Worm (Caenorhabditis elegans) whole organism, midembryonic: Measurements from ENCODE around the gene C45B2.2.
A peak's percentile ranks its signal among the peaks of the same experiment; 100 is the strongest.

Source experiments
- T22C8.4 ChIP-seq: fragments of 200-800 bp; sonication (Bioruptor generic); IDR thresholded peaks from 2 replicates; pipeline ENCODE4 v1.3.6; 2022; ENCODE audit warnings: missing genetic modification characterization, missing compliant biosample characterization
- cog-1 ChIP-seq: sonication (generic microtip); optimal IDR thresholded peaks from 2 replicates; lab custom pipeline; 2016; ENCODE audit warnings: missing genetic modification characterization, missing compliant biosample characterization
- flt-1 ChIP-seq: fragments of 200-800 bp; sonication (Bioruptor generic); IDR thresholded peaks from 2 replicates; pipeline ENCODE4 v1.3.6; 2022; ENCODE audit warnings: missing genetic modification characterization, missing compliant biosample characterization
- klf-2 ChIP-seq: fragments of 200-800 bp; sonication (Bioruptor generic); conservative IDR thresholded peaks from 2 replicates; pipeline ENCODE4 v1.3.6; 2022; ENCODE audit warnings: missing genetic modification reagents, missing genetic modification characterization, missing compliant biosample characterization
- med-1 ChIP-seq: sonication (generic microtip); optimal IDR thresholded peaks from 2 replicates; lab custom pipeline; 2017; ENCODE audit warnings: missing genetic modification characterization, mild to moderate bottlenecking, missing compliant biosample characterization, antibody characterized with exemption, missing genetic modification reagents; ENCODE audit not compliant: insufficient read depth
- ref-1 ChIP-seq: fragments of 200-800 bp; sonication (Bioruptor generic); conservative IDR thresholded peaks from 2 replicates; pipeline ENCODE4 v1.3.6; 2022; ENCODE audit warnings: missing genetic modification reagents, missing genetic modification characterization, missing compliant biosample characterization
- tab-1 ChIP-seq: fragments of 200-800 bp; sonication (Bioruptor generic); IDR thresholded peaks from 2 replicates; pipeline ENCODE4 v1.3.6; 2022; ENCODE audit warnings: missing genetic modification characterization, missing compliant biosample characterization
- ztf-23 ChIP-seq: fragments of 200-800 bp; sonication (Bioruptor generic); IDR thresholded peaks from 2 replicates; pipeline ENCODE4 v1.3.6; 2022; ENCODE audit warnings: missing genetic modification reagents, missing genetic modification characterization, missing compliant biosample characterization
- ztf-29 ChIP-seq: fragments of 200-800 bp; sonication (Bioruptor generic); IDR thresholded peaks from 2 replicates; pipeline ENCODE4 v1.3.6; 2022; ENCODE audit warnings: missing genetic modification reagents, missing genetic modification characterization, missing compliant biosample characterization

C45B2.2 gene

ce11 chrX:6085824-6086223 lies 1.3 kb downstream of the C45B2.2 start, which contains the start of gene C45B2.1:
Gene C45B2.1, plus strand, starts transcription at chrX:6086124.
- TF ChIP-seq flt-1 (no peak), klf-2 (GFP tag; lab: Robert Waterston, UW) (no peak), T22C8.4 (GFP tag; lab: Robert Waterston, UW) (no peak), ztf-29 (no peak), med-1 (no peak), ref-1 (no peak), cog-1 (no peak), tab-1 (GFP tag; lab: Robert Waterston, UW) (no peak), ztf-23 (GFP tag; lab: Robert Waterston, UW) (no peak)

DNA sequence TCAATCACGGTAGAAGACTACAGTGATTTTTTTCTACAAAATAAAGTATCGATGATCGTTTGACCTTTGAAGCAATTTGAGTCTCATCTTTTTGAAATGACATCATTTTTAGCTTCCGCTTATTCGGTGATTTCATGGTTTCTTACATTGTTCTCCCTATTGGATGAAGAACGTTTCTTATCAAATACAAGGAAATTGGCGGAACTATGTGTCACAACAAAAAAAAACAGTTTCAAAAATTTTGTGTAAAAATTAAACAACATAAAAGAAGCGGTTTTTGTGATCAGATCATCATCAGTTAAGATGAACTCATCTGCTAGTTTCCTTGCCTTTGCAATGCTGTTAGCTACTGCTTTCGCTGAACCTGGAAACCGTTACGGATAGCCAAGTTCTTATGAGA lies 3.1 kb downstream of the C45B2.2 start, which contains the start of gene C45B2.8:
Gene C45B2.8, plus strand, starts transcription at position 301 of the 400 bp plus-strand sequence.
- TF ChIP-seq ztf-23 (GFP tag; lab: Robert Waterston, UW): no peak
- no peak for TF ChIP-seq med-1
- TF ChIP-seq tab-1 (GFP tag; lab: Robert Waterston, UW): no peak
- no peak for TF ChIP-seq cog-1
- no peak for TF ChIP-seq T22C8.4 (GFP tag; lab: Robert Waterston, UW)

ce11 chrX:6088718-6089117 lies 4.2 kb downstream of the C45B2.2 start:
- no peak for TF ChIP-seq ztf-23 (GFP tag; lab: Robert Waterston, UW)
- no peak for TF ChIP-seq cog-1
- no peak for TF ChIP-seq ref-1
- no peak for TF ChIP-seq flt-1
- TF ChIP-seq ztf-29: no peak
- no peak for TF ChIP-seq med-1
- no peak for TF ChIP-seq T22C8.4 (GFP tag; lab: Robert Waterston, UW)
- TF ChIP-seq klf-2 (GFP tag; lab: Robert Waterston, UW): no peak
- no peak for TF ChIP-seq tab-1 (GFP tag; lab: Robert Waterston, UW)

DNA sequence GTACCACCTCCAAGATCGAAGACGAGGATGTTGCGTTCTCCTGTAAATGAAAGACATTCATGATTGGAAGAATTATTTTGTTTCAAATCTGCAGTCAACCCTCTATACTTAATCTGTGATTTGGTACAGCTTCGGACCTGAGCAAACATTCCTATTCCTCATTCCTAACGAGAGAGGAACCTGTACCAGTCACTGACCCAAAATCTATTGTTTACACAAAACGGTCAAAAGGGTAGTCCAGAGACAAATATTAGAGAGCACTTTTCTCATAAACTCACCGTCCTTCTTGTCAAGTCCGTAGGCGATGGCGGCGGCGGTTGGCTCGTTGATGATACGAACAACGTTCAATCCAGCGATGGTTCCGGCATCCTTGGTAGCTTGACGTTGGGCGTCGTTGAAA lies 6.2 kb downstream of the C45B2.2 start:
- no peak for TF ChIP-seq med-1
- TF ChIP-seq ztf-23 (GFP tag; lab: Robert Waterston, UW): no peak
- TF ChIP-seq ztf-29: no peak
- no peak for TF ChIP-seq flt-1
- no peak for TF ChIP-seq ref-1
- no peak for TF ChIP-seq T22C8.4 (GFP tag; lab: Robert Waterston, UW)
- TF ChIP-seq klf-2 (GFP tag; lab: Robert Waterston, UW): no peak
- no peak for TF ChIP-seq cog-1
- TF ChIP-seq tab-1 (GFP tag; lab: Robert Waterston, UW): no peak

- peak; percentile 70; the same call in 1 of the 2 replicates for TF ChIP-seq ztf-23 (GFP tag; lab: Robert Waterston, UW)
- 0 out of 2 replicates have a peak, but pooled peaks have one; percentile 14 for TF ChIP-seq tab-1 (GFP tag; lab: Robert Waterston, UW)
- peak; percentile 91 for TF ChIP-seq flt-1
- no peak for TF ChIP-seq T22C8.4 (GFP tag; lab: Robert Waterston, UW)
- TF ChIP-seq med-1: no peak
- TF ChIP-seq cog-1: peak; percentile 82
These were observed 7.4 kb downstream of the C45B2.2 start, which contains the start of gene hsp-3 for ce11 chrX:6091967-6092366. Gene hsp-3, minus strand, starts transcription at chrX:6092124.

- TF ChIP-seq cog-1 (no peak), ref-1 (no peak), flt-1 (no peak), klf-2 (GFP tag; lab: Robert Waterston, UW) (no peak), T22C8.4 (GFP tag; lab: Robert Waterston, UW) (no peak), med-1 (no peak), ztf-29 (no peak), tab-1 (GFP tag; lab: Robert Waterston, UW) (no peak), ztf-23 (GFP tag; lab: Robert Waterston, UW) (no peak)
These were observed 8.0 kb downstream of the C45B2.2 start for ce11 chrX:6092533-6092932.

DNA sequence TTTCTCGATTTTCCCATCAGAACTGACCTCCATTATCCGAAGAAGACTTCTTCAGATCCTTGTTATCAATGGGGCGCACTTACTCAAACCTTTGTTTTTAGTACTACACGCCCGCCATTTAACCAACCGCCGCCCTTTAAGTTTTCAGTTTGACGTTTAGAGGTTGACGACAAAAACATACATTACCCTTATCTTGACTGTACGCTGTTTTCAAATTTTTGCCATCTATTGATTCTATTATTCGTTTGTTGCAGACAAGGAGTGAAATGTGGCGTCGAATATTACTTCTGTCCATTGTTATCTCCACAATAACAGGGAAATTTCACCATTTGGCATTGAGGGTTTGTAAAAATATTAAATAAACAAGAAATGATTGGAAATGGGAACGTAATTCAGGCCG lies 8.5 kb downstream of the C45B2.2 start, which contains the start of gene C15H9.5:
Gene C15H9.5, plus strand, starts transcription at position 255 of the 400 bp plus-strand sequence.
- no peak for TF ChIP-seq med-1
- TF ChIP-seq tab-1 (GFP tag; lab: Robert Waterston, UW): no peak
- TF ChIP-seq T22C8.4 (GFP tag; lab: Robert Waterston, UW): no peak

DNA sequence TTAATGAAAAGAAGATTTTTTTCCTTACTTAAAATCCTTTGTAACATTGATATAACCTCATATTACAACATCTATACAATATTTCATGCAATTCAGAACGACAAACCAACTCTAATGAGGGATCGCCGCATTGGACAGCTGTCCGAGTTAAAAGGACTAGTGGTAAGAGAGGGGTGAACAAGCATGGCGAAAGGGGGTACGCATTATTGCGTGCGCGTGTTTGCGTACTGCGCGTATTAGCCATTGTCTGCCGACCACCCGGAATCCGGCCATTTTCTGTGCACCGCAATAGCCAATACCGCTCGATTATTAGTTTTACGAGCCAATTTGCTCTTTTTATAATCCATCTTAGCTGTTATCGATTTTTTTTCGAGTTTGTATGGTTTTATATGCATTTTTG lies 13.0 kb downstream of the C45B2.2 start, which contains the start of gene C15H9.4:
Gene C15H9.4, plus strand, starts transcription at position 93 of the 400 bp plus-strand sequence.
- TF ChIP-seq flt-1 (0 out of 2 replicates have a peak, but pooled peaks have one; percentile 28), tab-1 (GFP tag; lab: Robert Waterston, UW) (peak; percentile 64; the same call in 1 of the 2 replicates), ref-1 (no peak), klf-2 (GFP tag; lab: Robert Waterston, UW) (no peak), ztf-29 (no peak), T22C8.4 (GFP tag; lab: Robert Waterston, UW) (no peak), ztf-23 (GFP tag; lab: Robert Waterston, UW) (peak; percentile 53; the same call in 1 of the 2 replicates), med-1 (no peak), cog-1 (peak; percentile 40)

ce11 chrX:6098420-6098819 lies 13.9 kb downstream of the C45B2.2 start:
- TF ChIP-seq med-1: no peak
- 0 out of 2 replicates have a peak, but pooled peaks have one; percentile 17 for TF ChIP-seq ztf-23 (GFP tag; lab: Robert Waterston, UW)
- TF ChIP-seq cog-1: no peak
- no peak for TF ChIP-seq tab-1 (GFP tag; lab: Robert Waterston, UW)
- no peak for TF ChIP-seq ref-1
- TF ChIP-seq ztf-29: no peak
- no peak for TF ChIP-seq flt-1
- TF ChIP-seq T22C8.4 (GFP tag; lab: Robert Waterston, UW): no peak

- TF ChIP-seq klf-2 (GFP tag; lab: Robert Waterston, UW): no peak
- TF ChIP-seq ref-1: no peak
- no peak for TF ChIP-seq T22C8.4 (GFP tag; lab: Robert Waterston, UW)
- no peak for TF ChIP-seq ztf-23 (GFP tag; lab: Robert Waterston, UW)
- TF ChIP-seq med-1: no peak
These were observed 16.0 kb downstream of the C45B2.2 start for ce11 chrX:6100395-6101099.
